Worm (Caenorhabditis elegans) whole organism, young adult: ENCODE measurements around the gene F13E9.12.

Experiments
- B0261.1 ChIP-seq: sonication (generic microtip); optimal IDR thresholded peaks from 2 replicates; lab custom pipeline; 2016; ENCODE audit warnings: mild to moderate bottlenecking, missing genetic modification characterization, moderate library complexity, missing compliant biosample characterization
- D2030.7 ChIP-seq: fragments of 200-800 bp; sonication (Bioruptor generic); IDR thresholded peaks from 2 replicates; pipeline ENCODE4 v1.3.6; 2022; ENCODE audit warnings: missing genetic modification reagents, missing genetic modification characterization, missing compliant biosample characterization
- F10E7.11 ChIP-seq: sonication (generic microtip); optimal IDR thresholded peaks from 2 replicates; lab custom pipeline; 2017; ENCODE audit warnings: mild to moderate bottlenecking, missing genetic modification characterization, moderate library complexity, missing compliant biosample characterization
- F22D6.2 ChIP-seq: sonication (generic microtip); optimal IDR thresholded peaks from 2 replicates; lab custom pipeline; 2016; ENCODE audit warnings: mild to moderate bottlenecking, missing genetic modification characterization, missing compliant biosample characterization
- F23B12.7 ChIP-seq: sonication (generic microtip); optimal IDR thresholded peaks from 2 replicates; lab custom pipeline; 2017; ENCODE audit warnings: missing genetic modification characterization, mild to moderate bottlenecking, missing compliant biosample characterization, antibody characterized with exemption, moderate library complexity; ENCODE audit not compliant: insufficient read depth
- F33H1.4 ChIP-seq: fragments of 200-800 bp; sonication (Bioruptor generic); IDR thresholded peaks from 2 replicates; pipeline ENCODE4 v1.3.6; 2022; ENCODE audit warnings: missing genetic modification reagents, missing genetic modification characterization, missing compliant biosample characterization
- F37B4.10 ChIP-seq: fragments of 200-800 bp; sonication (Bioruptor generic); IDR thresholded peaks from 2 replicates; pipeline ENCODE4 v1.3.6; 2022; ENCODE audit warnings: missing genetic modification characterization, missing compliant biosample characterization
- F57A8.1 ChIP-seq: fragments of 200-800 bp; sonication (Bioruptor generic); optimal IDR thresholded peaks from 2 replicates; lab custom pipeline; 2018; ENCODE audit warnings: mild to moderate bottlenecking, missing genetic modification characterization, moderate library complexity, missing compliant biosample characterization
- K11D2.4 ChIP-seq: fragments of 200-800 bp; sonication (Bioruptor generic); IDR thresholded peaks from 2 replicates; pipeline ENCODE4 v1.3.6; 2022; ENCODE audit warnings: missing genetic modification reagents, missing genetic modification characterization, missing compliant biosample characterization
- K12H6.12 ChIP-seq: fragments of 200-800 bp; sonication (Bioruptor generic); optimal IDR thresholded peaks from 2 replicates; lab custom pipeline; 2018; ENCODE audit warnings: mild to moderate bottlenecking, missing genetic modification characterization, missing compliant biosample characterization
- ZK185.1 ChIP-seq: sonication (generic microtip); optimal IDR thresholded peaks from 2 replicates; lab custom pipeline; 2016; ENCODE audit warnings: mild to moderate bottlenecking, missing genetic modification characterization, missing compliant biosample characterization; ENCODE audit not compliant: poor library complexity, severe bottlenecking
- aptf-3 ChIP-seq: fragments of 200-800 bp; sonication (Bioruptor generic); IDR thresholded peaks from 2 replicates; pipeline ENCODE4 v1.3.6; 2022; ENCODE audit warnings: missing genetic modification characterization, missing compliant biosample characterization
- athp-1 ChIP-seq: sonication (generic microtip); optimal IDR thresholded peaks from 2 replicates; lab custom pipeline; 2017; ENCODE audit warnings: mild to moderate bottlenecking, missing genetic modification characterization, missing compliant biosample characterization
- attf-5 ChIP-seq: fragments of 200-800 bp; sonication (Bioruptor generic); optimal IDR thresholded peaks from 2 replicates; lab custom pipeline; 2018; ENCODE audit warnings: mild to moderate bottlenecking, missing genetic modification characterization, missing compliant biosample characterization
- cebp-1 ChIP-seq, 2 experiments: fragments of 200-800 bp in 1 of 2; sonication (Bioruptor generic) in 1 of 2; sonication (generic microtip) in 1 of 2; IDR thresholded peaks in 1 of 2; optimal IDR thresholded peaks in 1 of 2; 2 replicates each; pipeline versions ENCODE4 v1.3.6 to Lab custom; 2017 to 2022; ENCODE audit warnings: missing compliant biosample characterization in 2 of 2, missing genetic modification characterization in 2 of 2, mild to moderate bottlenecking in 1 of 2, missing genetic modification reagents in 1 of 2, moderate library complexity in 1 of 2
- ceh-79 ChIP-seq: sonication (generic microtip); optimal IDR thresholded peaks from 2 replicates; lab custom pipeline; 2017; ENCODE audit warnings: mild to moderate bottlenecking, missing genetic modification characterization, missing compliant biosample characterization
- chd-7 ChIP-seq: sonication (generic microtip); optimal IDR thresholded peaks from 2 replicates; lab custom pipeline; 2016; ENCODE audit warnings: mild to moderate bottlenecking, missing genetic modification characterization, moderate library complexity, missing compliant biosample characterization
- die-1 ChIP-seq: sonication (generic microtip); optimal IDR thresholded peaks from 2 replicates; lab custom pipeline; 2016; ENCODE audit warnings: missing genotype, mild to moderate bottlenecking, missing genetic modification characterization, missing compliant biosample characterization
- egrh-3 ChIP-seq: fragments of 200-800 bp; sonication (Bioruptor generic); IDR thresholded peaks from 2 replicates; pipeline ENCODE4 v1.3.6; 2022; ENCODE audit warnings: missing genetic modification reagents, missing genetic modification characterization, missing compliant biosample characterization
- him-1 ChIP-seq: sonication (generic microtip); optimal IDR thresholded peaks from 2 replicates; lab custom pipeline; 2016; ENCODE audit warnings: missing genotype, missing genetic modification reagents, missing genetic modification characterization, missing compliant biosample characterization
- hlh-12 ChIP-seq: sonication (generic microtip); optimal IDR thresholded peaks from 2 replicates; lab custom pipeline; 2016; ENCODE audit warnings: missing genetic modification characterization, missing compliant biosample characterization
- hmg-1.2 ChIP-seq: fragments of 200-800 bp; sonication (Bioruptor generic); IDR thresholded peaks from 2 replicates; pipeline ENCODE4 v1.3.6; 2022; ENCODE audit warnings: missing genetic modification reagents, missing genetic modification characterization, missing compliant biosample characterization
- lin-26 ChIP-seq: fragments of 200-800 bp; sonication (Bioruptor generic); IDR thresholded peaks from 2 replicates; pipeline ENCODE4 v1.3.6; 2022; ENCODE audit warnings: missing genetic modification reagents, missing genetic modification characterization, missing compliant biosample characterization
- lin-35 ChIP-seq, 3 experiments: fragments of 150-350 bp in 2 of 3; sonication (generic microtip) in 1 of 3; optimal IDR thresholded peaks; 2 replicates each; lab custom pipeline; 2014 to 2018; ENCODE audit warnings: missing biosample characterization in 3 of 3, missing genetic modification characterization in 3 of 3, missing genetic modification reagents in 3 of 3
- lin-40 ChIP-seq: sonication (generic microtip); optimal IDR thresholded peaks from 2 replicates; lab custom pipeline; 2016; ENCODE audit warnings: missing genetic modification characterization, mild to moderate bottlenecking, missing compliant biosample characterization, missing genotype, missing genetic modification reagents
- madf-3 ChIP-seq: fragments of 200-800 bp; sonication (Bioruptor generic); IDR thresholded peaks from 2 replicates; pipeline ENCODE4 v1.3.6; 2022; ENCODE audit warnings: missing genetic modification reagents, missing genetic modification characterization, missing compliant biosample characterization
- madf-8 ChIP-seq: fragments of 200-800 bp; sonication (Bioruptor generic); conservative IDR thresholded peaks from 2 replicates; pipeline ENCODE4 v1.3.6; 2022; ENCODE audit warnings: missing genetic modification reagents, missing genetic modification characterization, missing compliant biosample characterization
- mcd-1 ChIP-seq: fragments of 200-800 bp; sonication (Bioruptor generic); IDR thresholded peaks from 2 replicates; pipeline ENCODE4 v1.3.6; 2022; ENCODE audit warnings: missing genetic modification reagents, missing genetic modification characterization, missing compliant biosample characterization
- nhr-80 ChIP-seq: sonication (generic microtip); optimal IDR thresholded peaks from 2 replicates; lab custom pipeline; 2016; ENCODE audit warnings: missing genetic modification characterization, missing compliant biosample characterization
- nhr-90 ChIP-seq: sonication (generic microtip); optimal IDR thresholded peaks from 2 replicates; lab custom pipeline; 2016; ENCODE audit warnings: missing genotype, mild to moderate bottlenecking, missing genetic modification characterization, missing compliant biosample characterization
- pha-4 ChIP-seq: fragments of 150-350 bp; sonication (generic microtip); optimal IDR thresholded peaks from 2 replicates; lab custom pipeline; 2014; ENCODE audit warnings: missing biosample characterization, missing genetic modification reagents, missing genetic modification characterization
- rec-8 ChIP-seq, 2 experiments: sonication (generic microtip); optimal IDR thresholded peaks; 2 replicates each; lab custom pipeline; 2016; ENCODE audit warnings: mild to moderate bottlenecking in 2 of 2, missing genetic modification characterization in 2 of 2, missing genetic modification reagents in 2 of 2, missing genotype in 2 of 2, missing biosample characterization in 1 of 2, missing compliant biosample characterization in 1 of 2, moderate library complexity in 1 of 2
- repo-1 ChIP-seq: sonication (generic microtip); optimal IDR thresholded peaks from 2 replicates; lab custom pipeline; 2017; ENCODE audit warnings: mild to moderate bottlenecking, missing genetic modification characterization, missing compliant biosample characterization
- rpc-1 ChIP-seq, 2 experiments: fragments of 150-350 bp in 1 of 2; sonication (generic microtip) in 1 of 2; optimal IDR thresholded peaks; 2 replicates each; lab custom pipeline; 2014 to 2018; ENCODE audit warnings: missing biosample characterization in 1 of 2, missing genetic modification characterization in 1 of 2, missing genetic modification reagents in 1 of 2, missing genotype in 1 of 2
- sea-2 ChIP-seq: fragments of 200-800 bp; sonication (Bioruptor generic); IDR thresholded peaks from 2 replicates; pipeline ENCODE4 v1.3.6; 2022; ENCODE audit warnings: missing genetic modification characterization, missing compliant biosample characterization
- snpc-3.4 ChIP-seq: sonication (generic microtip); optimal IDR thresholded peaks from 2 replicates; lab custom pipeline; 2017; ENCODE audit warnings: missing genetic modification characterization, mild to moderate bottlenecking, missing compliant biosample characterization, antibody characterized with exemption, moderate library complexity, missing genotype, missing genetic modification reagents
- snpc-4 ChIP-seq, 5 experiments: fragments of 150-350 bp in 1 of 5; sonication (generic microtip) in 4 of 5; optimal IDR thresholded peaks; 2 replicates each; lab custom pipeline; 2014 to 2018; ENCODE audit warnings: missing genetic modification characterization in 5 of 5, missing biosample characterization in 3 of 5, antibody characterized with exemption in 2 of 5, mild to moderate bottlenecking in 2 of 5, missing compliant biosample characterization in 2 of 5, missing genotype in 2 of 5, moderate library complexity in 2 of 5, missing genetic modification reagents in 1 of 5
- sptf-2 ChIP-seq: fragments of 200-800 bp; sonication (Bioruptor generic); optimal IDR thresholded peaks from 2 replicates; lab custom pipeline; 2018; ENCODE audit warnings: mild to moderate bottlenecking, missing genetic modification characterization, missing compliant biosample characterization
- tlf-1 ChIP-seq: fragments of 200-800 bp; sonication (Bioruptor generic); optimal IDR thresholded peaks from 2 replicates; lab custom pipeline; 2018; ENCODE audit warnings: mild to moderate bottlenecking, missing genetic modification characterization, missing compliant biosample characterization
- unc-62 ChIP-seq: fragments of 150-350 bp; optimal IDR thresholded peaks from 2 replicates; lab custom pipeline; 2014; ENCODE audit warnings: missing biosample characterization, missing genetic modification reagents, missing genetic modification characterization
- zfh-2 ChIP-seq: fragments of 200-800 bp; sonication (Bioruptor generic); conservative IDR thresholded peaks from 2 replicates; pipeline ENCODE4 v1.3.6; 2022; ENCODE audit warnings: missing genetic modification reagents, missing genetic modification characterization, missing compliant biosample characterization
- ztf-18 ChIP-seq: sonication (generic microtip); optimal IDR thresholded peaks from 2 replicates; lab custom pipeline; 2016; ENCODE audit warnings: missing genotype, mild to moderate bottlenecking, missing genetic modification characterization, missing compliant biosample characterization
- ztf-25 ChIP-seq: fragments of 200-800 bp; sonication (Bioruptor generic); IDR thresholded peaks from 2 replicates; pipeline ENCODE4 v1.3.6; 2022; ENCODE audit warnings: missing genetic modification reagents, missing genetic modification characterization, missing compliant biosample characterization
- ztf-3 ChIP-seq: fragments of 200-800 bp; sonication (Bioruptor generic); optimal IDR thresholded peaks from 2 replicates; lab custom pipeline; 2018; ENCODE audit warnings: mild to moderate bottlenecking, missing genetic modification characterization, missing compliant biosample characterization
- ztf-6 ChIP-seq: fragments of 200-800 bp; sonication (Bioruptor generic); IDR thresholded peaks from 2 replicates; pipeline ENCODE4 v1.3.6; 2022; ENCODE audit warnings: missing genetic modification reagents, missing genetic modification characterization, missing compliant biosample characterization

Gene F13E9.12

ce11 chrIV:10918877-10919560, 44.6 kb upstream of the F13E9.12 start (continued):
- peak; percentile 64 for TF ChIP-seq ztf-18 (tag; lab: Kevin White, UChicago)
- no peak for TF ChIP-seq sptf-2
- peak; percentile 19 for TF ChIP-seq him-1 (tag; lab: Kevin White, UChicago)
- no peak for TF ChIP-seq ceh-79 (tag; lab: Kevin White, UChicago)
- peak; percentile 14; the same call in 1 of the 2 replicates for TF ChIP-seq D2030.7 (GFP tag; lab: Robert Waterston, UW)
- TF ChIP-seq ztf-3, result no peak
- peak; percentile 83 for TF ChIP-seq nhr-80 (tag; lab: Kevin White, UChicago)
- TF ChIP-seq pha-4 (tag; lab: Kevin White, UChicago), result no peak
- TF ChIP-seq lin-40 (tag; lab: Kevin White, UChicago), result peak; percentile 75
- peak; percentile 58 for TF ChIP-seq chd-7 (tag; lab: Kevin White, UChicago)
- 0 out of 2 replicates have a peak, but pooled peaks have one; percentile 40 for TF ChIP-seq lin-26 (GFP tag; lab: Robert Waterston, UW)
- no peak for TF ChIP-seq F23B12.7 (tag; lab: Kevin White, UChicago)
- no peak for TF ChIP-seq hlh-12 (tag; lab: Kevin White, UChicago)
- 0 out of 2 replicates have a peak, but pooled peaks have one; percentile 33 for TF ChIP-seq K11D2.4 (GFP tag; lab: Robert Waterston, UW)
- TF ChIP-seq nhr-90, result peak; percentile 16
- no peak for TF ChIP-seq die-1
- TF ChIP-seq ztf-6, result no peak
- TF ChIP-seq K12H6.12, result peak; percentile 77
- no peak for TF ChIP-seq ZK185.1
- TF ChIP-seq repo-1 (tag; lab: Kevin White, UChicago), result no peak
- TF ChIP-seq aptf-3 (GFP tag; lab: Robert Waterston, UW), result no peak
- TF ChIP-seq attf-5 (GFP tag; lab: Kevin White, UChicago), result peak; percentile 89
- no peak for TF ChIP-seq egrh-3 (GFP tag; lab: Robert Waterston, UW)
- TF ChIP-seq B0261.1 (tag; lab: Kevin White, UChicago), result no peak
- no peak for TF ChIP-seq sea-2 (GFP tag; lab: Robert Waterston, UW)
- TF ChIP-seq F10E7.11, result no peak
- TF ChIP-seq lin-35 (GFP tag; optimal IDR thresholded peaks at IDR 0.05; lab: Kevin White, UChicago), result peak in 1 of 3 experiments; percentile 28
- TF ChIP-seq snpc-4 (GFP tag; optimal IDR thresholded peaks at IDR 0.05; lab: Kevin White, UChicago), result no peak
- peak in 3 of 4 experiments; percentile 29 to 65 (median 39) for TF ChIP-seq snpc-4 (tag; optimal IDR thresholded peaks at IDR 0.05; lab: Kevin White, UChicago)
- no peak for TF ChIP-seq rpc-1 (optimal IDR thresholded peaks at IDR 0.05; lab: Kevin White, UChicago)
- no peak for TF ChIP-seq rpc-1 (tag; optimal IDR thresholded peaks at IDR 0.05; lab: Kevin White, UChicago)
- TF ChIP-seq F57A8.1 (GFP tag; lab: Kevin White, UChicago), result no peak
- no peak for TF ChIP-seq cebp-1 (GFP tag; IDR thresholded peaks at IDR 0.05; lab: Robert Waterston, UW)
- peak; percentile 78 for TF ChIP-seq cebp-1 (tag; optimal IDR thresholded peaks at IDR 0.05; lab: Kevin White, UChicago)
- no peak for TF ChIP-seq unc-62
- TF ChIP-seq mcd-1 (GFP tag; lab: Robert Waterston, UW), result peak; percentile 81
- no peak for TF ChIP-seq ztf-25 (GFP tag; lab: Robert Waterston, UW)
- peak; percentile 25 for TF ChIP-seq snpc-3.4 (tag; lab: Kevin White, UChicago)
- peak; percentile 91 for TF ChIP-seq hmg-1.2
- TF ChIP-seq F33H1.4, result peak; percentile 92
- peak; percentile 85 for TF ChIP-seq zfh-2
- TF ChIP-seq madf-3 (GFP tag; lab: Robert Waterston, UW), result no peak
- peak; percentile 91 for TF ChIP-seq madf-8 (GFP tag; lab: Robert Waterston, UW)
- TF ChIP-seq athp-1 (tag; lab: Kevin White, UChicago), result no peak
- no peak for TF ChIP-seq F37B4.10
- no peak for TF ChIP-seq F22D6.2 (tag; lab: Kevin White, UChicago)
- no peak for TF ChIP-seq rec-8 (tag; optimal IDR thresholded peaks at IDR 0.05; lab: Kevin White, UChicago)
- TF ChIP-seq tlf-1 (GFP tag; lab: Kevin White, UChicago), result no peak
